Worm (Caenorhabditis elegans) whole organism, L3 larva: ENCODE results near the gene cal-7.

Experiments used
- elt-2 ChIP-seq: sonication (generic microtip); optimal IDR thresholded peaks from 2 replicates; lab custom pipeline; 2016; ENCODE audit warnings: missing genetic modification reagents, mild to moderate bottlenecking, missing genetic modification characterization, missing compliant biosample characterization
- nhr-237 ChIP-seq: fragments of 150-350 bp; optimal IDR thresholded peaks from 2 replicates; lab custom pipeline; 2014; ENCODE audit warnings: missing biosample characterization, missing genetic modification characterization
- ztf-11 ChIP-seq: fragments of 150-350 bp; optimal IDR thresholded peaks from 2 replicates; lab custom pipeline; 2014; ENCODE audit warnings: missing biosample characterization, missing genetic modification characterization

ce11 chrV:9690728-9691127 is 43.2 kb upstream of the cal-7 start:
- peak; percentile 11 for TF ChIP-seq elt-2
- no peak for TF ChIP-seq ztf-11 (tag; lab: Kevin White, UChicago)
- TF ChIP-seq nhr-237 (tag; lab: Kevin White, UChicago), result no peak
